Fruit fly (Drosophila melanogaster): Measurements from ENCODE around the gene CG32683.
A peak's percentile ranks its signal among the peaks of the same experiment; 100 is the strongest.

CG32683 gene

DNA sequence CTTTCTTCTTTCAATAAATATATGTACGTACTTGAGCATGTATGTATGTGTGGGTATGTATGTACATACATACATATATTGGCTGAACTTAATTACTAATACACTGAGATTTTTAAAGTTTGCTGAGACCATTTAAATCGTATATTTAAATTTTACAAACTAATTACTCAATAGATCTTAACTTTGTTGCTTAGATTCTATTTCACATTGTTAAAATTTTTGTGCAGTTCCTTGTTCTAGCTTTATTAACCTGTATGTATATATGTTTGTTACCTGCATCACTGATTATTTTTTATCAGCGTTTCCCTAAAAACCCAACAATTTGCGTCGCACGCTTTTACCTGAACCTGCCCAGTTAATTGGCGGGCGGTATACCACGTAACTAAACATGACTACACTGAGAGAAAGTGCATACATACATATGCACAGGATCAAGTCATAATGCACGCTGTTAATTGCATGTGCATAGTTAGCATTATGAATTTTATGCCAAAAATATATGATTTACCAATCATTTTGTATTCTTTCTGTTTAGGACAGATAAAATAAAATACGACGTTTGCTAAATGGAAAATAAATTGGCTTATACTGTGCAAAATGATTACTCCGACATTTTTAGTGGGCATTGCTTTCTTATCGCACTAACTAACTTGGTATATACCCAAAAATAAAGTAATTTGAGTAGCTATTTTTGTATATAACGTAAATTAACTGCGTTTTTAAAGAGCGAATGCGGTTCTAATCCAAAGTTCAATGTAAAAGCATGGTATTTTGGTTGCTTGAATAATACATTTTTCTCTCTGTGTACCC lies 91.9 kb downstream of the CG32683 start (continued):
- TF ChIP-seq CG2199 (GFP tag; IDR thresholded peaks at IDR 0.05) = no peak
- TF ChIP-seq Neu2 (GFP tag; optimal IDR thresholded peaks at IDR 0.05; ENCODE audit: borderline replicate concordance) = no peak
- TF ChIP-seq shn (GFP tag; optimal IDR thresholded peaks at IDR 0.05) = no peak
- peak; percentile 58 for TF ChIP-seq bcd (GFP tag; optimal IDR thresholded peaks at IDR 0.05)
- TF ChIP-seq aop (GFP tag; IDR thresholded peaks at IDR 0.05) = no peak
- no peak for TF ChIP-seq CG9797 (GFP tag; optimal IDR thresholded peaks at IDR 0.05)
- no peak for TF ChIP-seq E2f2 (GFP tag; IDR thresholded peaks at IDR 0.05)
- no peak for TF ChIP-seq CG10959 (GFP tag; IDR thresholded peaks at IDR 0.05)
- TF ChIP-seq CG2875 (GFP tag; optimal IDR thresholded peaks at IDR 0.05) = no peak
- TF ChIP-seq CG10267 (tag; optimal IDR thresholded peaks at IDR 0.05) = no peak
- no peak for TF ChIP-seq Optix (GFP tag; IDR thresholded peaks at IDR 0.05)
- no peak for TF ChIP-seq CG1647 (GFP tag; optimal IDR thresholded peaks at IDR 0.05)
- TF ChIP-seq CG13624 (GFP tag; optimal IDR thresholded peaks at IDR 0.05) = peak; percentile 36
- TF ChIP-seq Spps (tag; optimal IDR thresholded peaks at IDR 0.05) = no peak
- TF ChIP-seq YL-1 (GFP tag; optimal IDR thresholded peaks at IDR 0.05) = no peak
- peak; percentile 42 for TF ChIP-seq CoRest (tag; optimal IDR thresholded peaks at IDR 0.05)
- peak; percentile 13 for TF ChIP-seq Hmx (GFP tag; optimal IDR thresholded peaks at IDR 0.05)
- TF ChIP-seq Dad (GFP tag; optimal IDR thresholded peaks at IDR 0.05) = no peak
- TF ChIP-seq sim (GFP tag; IDR thresholded peaks at IDR 0.05) = no peak
- no peak for TF ChIP-seq Oaz (GFP tag; IDR thresholded peaks at IDR 0.05)
- no peak for TF ChIP-seq psq (GFP tag; optimal IDR thresholded peaks at IDR 0.05)
- TF ChIP-seq Drgx (GFP tag; IDR thresholded peaks at IDR 0.05) = no peak; the same call in 1 of the 2 replicates
- TF ChIP-seq pita (GFP tag; optimal IDR thresholded peaks at IDR 0.05) = no peak
- no peak for TF ChIP-seq CG12299 (tag; optimal IDR thresholded peaks at IDR 0.05)
- TF ChIP-seq bbx (GFP tag; IDR thresholded peaks at IDR 0.05; ENCODE audit: partially characterized antibody) = no peak
- TF ChIP-seq CG17912 (GFP tag; optimal IDR thresholded peaks at IDR 0.05) = no peak
- no peak for TF ChIP-seq gcm2 (GFP tag; optimal IDR thresholded peaks at IDR 0.05)
- no peak for TF ChIP-seq CG43689 (GFP tag; IDR thresholded peaks at IDR 0.05)
- no peak for TF ChIP-seq CG12769 (tag; optimal IDR thresholded peaks at IDR 0.05)
- TF ChIP-seq CG15479 (GFP tag; optimal IDR thresholded peaks at IDR 0.05) = no peak
- TF ChIP-seq Sry-β (GFP tag; optimal IDR thresholded peaks at IDR 0.05) = no peak
- TF ChIP-seq sr (GFP tag; IDR thresholded peaks at IDR 0.05) = no peak
- TF ChIP-seq CG32767 (GFP tag; IDR thresholded peaks at IDR 0.05) = no peak
- TF ChIP-seq Hr3 (GFP tag; optimal IDR thresholded peaks at IDR 0.05) = peak; percentile 26
- no peak for TF ChIP-seq CG2116 (GFP tag; optimal IDR thresholded peaks at IDR 0.05)
- TF ChIP-seq ranshi (GFP tag; IDR thresholded peaks at IDR 0.05) = no peak
- no peak for TF ChIP-seq kay (GFP tag; optimal IDR thresholded peaks at IDR 0.05)
- no peak for TF ChIP-seq CG9215 (GFP tag; IDR thresholded peaks at IDR 0.05)
- no peak for TF ChIP-seq mld (GFP tag; IDR thresholded peaks at IDR 0.05; ENCODE audit: partially characterized antibody)
- no peak for TF ChIP-seq Abd-B (GFP tag; optimal IDR thresholded peaks at IDR 0.05)
- no peak for TF ChIP-seq Lhr (GFP tag; optimal IDR thresholded peaks at IDR 0.05)
- TF ChIP-seq CG10543 (GFP tag; optimal IDR thresholded peaks at IDR 0.05) = no peak
- no peak for TF ChIP-seq Dfd (GFP tag; optimal IDR thresholded peaks at IDR 0.05)
- TF ChIP-seq CG4328 (GFP tag; optimal IDR thresholded peaks at IDR 0.05) = peak; percentile 5
- peak; percentile 46 for TF ChIP-seq CG4424 (GFP tag; optimal IDR thresholded peaks at IDR 0.05)
- 0 out of 3 replicates have a peak, but pooled peaks have one; percentile 27 for TF ChIP-seq jigr1 (GFP tag; IDR thresholded peaks at IDR 0.05)
- TF ChIP-seq C15 (GFP tag; IDR thresholded peaks at IDR 0.05) = no peak
- no peak for TF ChIP-seq fd102C (GFP tag; optimal IDR thresholded peaks at IDR 0.05)
- peak; percentile 20 for TF ChIP-seq CG11398 (GFP tag; optimal IDR thresholded peaks at IDR 0.05)
- TF ChIP-seq CG8478 (optimal IDR thresholded peaks at IDR 0.05) = no peak
- TF ChIP-seq CG11504 (tag; optimal IDR thresholded peaks at IDR 0.05) = peak; percentile 64

Measured in whole organism, embryonic.